Worm (Caenorhabditis elegans) whole organism, mixed stage, embryonic: ENCODE data around the gene cdgs-1.

Source experiments
- M03D4.4 ChIP-seq: sonication (generic microtip); optimal IDR thresholded peaks from 2 replicates; lab custom pipeline; 2017; ENCODE audit warnings: mild to moderate bottlenecking, missing genetic modification characterization, missing compliant biosample characterization
- bed-3 ChIP-seq: fragments of 200-800 bp; sonication (Bioruptor generic); optimal IDR thresholded peaks from 3 replicates; lab custom pipeline; 2018; ENCODE audit warnings: mild to moderate bottlenecking, missing genetic modification characterization, moderate library complexity, missing compliant biosample characterization
- blmp-1 ChIP-seq: fragments of 150-350 bp; optimal IDR thresholded peaks from 2 replicates; lab custom pipeline; 2014; ENCODE audit warnings: missing biosample characterization, missing genetic modification characterization
- ceh-43 ChIP-seq: fragments of 200-800 bp; sonication (Bioruptor generic); optimal IDR thresholded peaks from 2 replicates; lab custom pipeline; 2018; ENCODE audit warnings: mild to moderate bottlenecking, missing genetic modification characterization, moderate library complexity, missing compliant biosample characterization
- ceh-83 ChIP-seq: fragments of 200-800 bp; sonication (Bioruptor generic); optimal IDR thresholded peaks from 2 replicates; lab custom pipeline; 2018; ENCODE audit warnings: mild to moderate bottlenecking, missing genetic modification characterization, missing compliant biosample characterization
- ces-1 ChIP-seq: fragments of 150-350 bp; optimal IDR thresholded peaks from 2 replicates; lab custom pipeline; 2014; ENCODE audit warnings: missing biosample characterization, missing genetic modification reagents, missing genetic modification characterization
- cnd-1 ChIP-seq: fragments of 200-800 bp; sonication (Bioruptor generic); optimal IDR thresholded peaks from 2 replicates; lab custom pipeline; 2018; ENCODE audit warnings: mild to moderate bottlenecking, missing genetic modification characterization, missing compliant biosample characterization
- drap-1 ChIP-seq: fragments of 200-800 bp; sonication (Bioruptor generic); optimal IDR thresholded peaks from 3 replicates; lab custom pipeline; 2018; ENCODE audit warnings: mild to moderate bottlenecking, missing genetic modification characterization, missing compliant biosample characterization
- elt-1 ChIP-seq: sonication (generic microtip); optimal IDR thresholded peaks from 2 replicates; lab custom pipeline; 2017; ENCODE audit warnings: missing genetic modification characterization, mild to moderate bottlenecking, missing compliant biosample characterization, antibody characterized with exemption, moderate library complexity, borderline replicate concordance; ENCODE audit not compliant: insufficient read depth
- elt-3 ChIP-seq: fragments of 150-350 bp; optimal IDR thresholded peaks from 2 replicates; lab custom pipeline; 2014; ENCODE audit warnings: missing biosample characterization, missing genetic modification characterization
- ham-2 ChIP-seq: fragments of 200-800 bp; sonication (Bioruptor generic); optimal IDR thresholded peaks from 2 replicates; lab custom pipeline; 2018; ENCODE audit warnings: mild to moderate bottlenecking, missing genetic modification characterization, missing compliant biosample characterization
- hlh-1 ChIP-seq: fragments of 150-350 bp; optimal IDR thresholded peaks from 2 replicates; lab custom pipeline; 2014; ENCODE audit warnings: missing biosample characterization, missing genetic modification reagents, missing genetic modification characterization
- lin-13 ChIP-seq: fragments of 150-350 bp; optimal IDR thresholded peaks from 2 replicates; lab custom pipeline; 2014; ENCODE audit warnings: missing biosample characterization, missing genetic modification characterization
- lin-32 ChIP-seq: fragments of 200-800 bp; sonication (Bioruptor generic); optimal IDR thresholded peaks from 2 replicates; lab custom pipeline; 2018; ENCODE audit warnings: mild to moderate bottlenecking, missing genetic modification characterization, missing compliant biosample characterization
- mab-5 ChIP-seq: fragments of 150-350 bp; optimal IDR thresholded peaks from 2 replicates; lab custom pipeline; 2014; ENCODE audit warnings: missing biosample characterization, missing genetic modification characterization
- mep-1 ChIP-seq: fragments of 150-350 bp; optimal IDR thresholded peaks from 2 replicates; lab custom pipeline; 2017; ENCODE audit warnings: missing biosample characterization, missing genetic modification reagents, missing genetic modification characterization, inconsistent platforms
- mls-2 ChIP-seq: sonication (generic microtip); optimal IDR thresholded peaks from 2 replicates; lab custom pipeline; 2016; ENCODE audit warnings: mild to moderate bottlenecking, missing genetic modification characterization, moderate library complexity, missing compliant biosample characterization
- nhr-2 ChIP-seq: fragments of 150-350 bp; optimal IDR thresholded peaks from 2 replicates; lab custom pipeline; 2014; ENCODE audit warnings: missing biosample characterization, missing genetic modification characterization
- nhr-28 ChIP-seq: fragments of 150-350 bp; optimal IDR thresholded peaks from 2 replicates; lab custom pipeline; 2014; ENCODE audit warnings: missing biosample characterization, missing genetic modification characterization
- nhr-76 ChIP-seq: sonication (generic microtip); optimal IDR thresholded peaks from 2 replicates; lab custom pipeline; 2017; ENCODE audit warnings: missing biosample characterization, missing genetic modification characterization
- pha-4 ChIP-seq: fragments of 150-350 bp; optimal IDR thresholded peaks from 2 replicates; lab custom pipeline; 2018; ENCODE audit warnings: missing biosample characterization, missing genetic modification reagents, missing genetic modification characterization
- sem-2 ChIP-seq: fragments of 200-800 bp; sonication (Bioruptor generic); optimal IDR thresholded peaks from 2 replicates; lab custom pipeline; 2018; ENCODE audit warnings: mild to moderate bottlenecking, missing genetic modification characterization, missing compliant biosample characterization
- snpc-4 ChIP-seq: fragments of 150-350 bp; optimal IDR thresholded peaks from 2 replicates; lab custom pipeline; 2014; ENCODE audit warnings: missing biosample characterization, missing genetic modification characterization
- sptf-1 ChIP-seq: sonication (generic microtip); optimal IDR thresholded peaks from 2 replicates; lab custom pipeline; 2017; ENCODE audit warnings: mild to moderate bottlenecking, missing genetic modification characterization, moderate library complexity, missing compliant biosample characterization
- tbx-8 ChIP-seq: fragments of 200-800 bp; sonication (Bioruptor generic); optimal IDR thresholded peaks from 2 replicates; lab custom pipeline; 2018; ENCODE audit warnings: mild to moderate bottlenecking, missing genetic modification characterization, moderate library complexity, missing compliant biosample characterization
- unc-120 ChIP-seq: sonication (generic microtip); optimal IDR thresholded peaks from 2 replicates; lab custom pipeline; 2017; ENCODE audit warnings: missing genetic modification characterization, missing compliant biosample characterization; ENCODE audit not compliant: poor library complexity, severe bottlenecking
- unc-39 ChIP-seq: fragments of 150-350 bp; optimal IDR thresholded peaks from 2 replicates; lab custom pipeline; 2014; ENCODE audit warnings: missing biosample characterization, missing genetic modification characterization
- unc-62 ChIP-seq: fragments of 150-350 bp; optimal IDR thresholded peaks from 2 replicates; lab custom pipeline; 2014; ENCODE audit warnings: missing biosample characterization, missing genetic modification reagents, missing genetic modification characterization
- zip-8 ChIP-seq: fragments of 150-350 bp; optimal IDR thresholded peaks from 2 replicates; lab custom pipeline; 2014; ENCODE audit warnings: missing biosample characterization, missing genetic modification characterization
- ztf-11 ChIP-seq: fragments of 150-350 bp; optimal IDR thresholded peaks from 2 replicates; lab custom pipeline; 2014; ENCODE audit warnings: missing biosample characterization, missing genetic modification characterization

Gene cdgs-1

ce11 chrIV:7804740-7805139 lies 10.8 kb downstream of the cdgs-1 start, which contains the start of gene C33H5.2:
Gene C33H5.2 (plus strand): TSS chrIV:7805040.
- no peak for TF ChIP-seq unc-39 (tag; lab: Kevin White, UChicago)
- TF ChIP-seq elt-1 (tag; lab: Kevin White, UChicago), result peak; percentile 64

DNA sequence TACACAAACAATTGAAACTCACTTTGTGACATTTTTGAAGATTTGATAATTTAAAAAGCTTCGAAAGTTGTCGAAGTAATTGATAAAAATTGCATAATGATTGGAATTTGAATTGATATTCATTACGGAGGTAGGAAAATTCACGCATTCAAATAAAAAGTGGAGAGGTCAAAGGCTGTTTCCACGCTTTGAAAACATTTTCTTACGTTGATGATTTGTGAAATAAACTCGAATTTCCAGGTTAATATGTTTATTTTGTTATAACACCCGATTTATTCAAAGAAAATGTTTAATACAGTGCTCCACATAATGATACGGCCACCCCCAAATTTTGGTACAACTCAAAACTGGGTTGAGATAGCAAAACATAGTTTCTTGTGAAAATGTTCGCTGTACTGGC lies 12.3 kb downstream of the cdgs-1 start, which contains the start of gene C33H5.16:
TSS of gene C33H5.16 (minus strand) at position 101 of the 400 bp plus-strand sequence.
- TF ChIP-seq unc-62 (GFP tag; lab: Kevin White, UChicago) (no peak), blmp-1 (no peak), ces-1 (GFP tag; lab: Kevin White, UChicago) (no peak), snpc-4 (no peak), M03D4.4 (tag; lab: Kevin White, UChicago) (no peak), mab-5 (no peak), elt-1 (tag; lab: Kevin White, UChicago) (no peak), cnd-1 (no peak), nhr-76 (tag; lab: Kevin White, UChicago) (no peak), unc-120 (no peak), mep-1 (tag; lab: Kevin White, UChicago) (no peak), sptf-1 (no peak), lin-13 (tag; lab: Kevin White, UChicago) (no peak), ham-2 (GFP tag; lab: Kevin White, UChicago) (no peak), elt-3 (tag; lab: Kevin White, UChicago) (no peak), mls-2 (tag; lab: Kevin White, UChicago) (no peak), ceh-83 (GFP tag; lab: Kevin White, UChicago) (no peak), lin-32 (no peak), nhr-28 (tag; lab: Kevin White, UChicago) (no peak)

DNA sequence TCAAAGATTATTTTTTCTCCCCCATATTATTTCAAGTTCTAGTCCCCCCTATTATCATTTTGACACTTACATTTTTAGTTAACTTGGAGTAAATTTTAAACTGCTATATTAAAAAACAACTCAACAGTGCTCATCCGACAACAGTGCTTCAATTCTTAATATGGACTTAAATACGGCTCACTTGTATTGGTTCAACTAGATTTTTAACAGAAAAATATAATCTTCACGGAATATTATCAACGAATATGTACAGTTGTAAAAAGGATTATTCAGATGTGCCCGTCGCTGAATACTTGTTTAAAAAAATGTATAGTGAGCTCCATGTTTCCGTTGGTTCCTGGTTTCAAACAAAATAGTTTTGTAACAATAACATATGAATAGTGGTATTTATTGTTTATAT lies 15.2 kb downstream of the cdgs-1 start:
- TF ChIP-seq ceh-43 (GFP tag; lab: Kevin White, UChicago) (no peak), lin-13 (tag; lab: Kevin White, UChicago) (no peak), drap-1 (no peak), mab-5 (no peak), nhr-28 (tag; lab: Kevin White, UChicago) (no peak), zip-8 (tag; lab: Kevin White, UChicago) (no peak), ham-2 (GFP tag; lab: Kevin White, UChicago) (no peak), unc-62 (GFP tag; lab: Kevin White, UChicago) (no peak), bed-3 (GFP tag; lab: Kevin White, UChicago) (no peak), mep-1 (tag; lab: Kevin White, UChicago) (no peak), unc-120 (no peak), elt-1 (tag; lab: Kevin White, UChicago) (no peak), pha-4 (tag; lab: Kevin White, UChicago) (no peak), M03D4.4 (tag; lab: Kevin White, UChicago) (no peak), tbx-8 (GFP tag; lab: Kevin White, UChicago) (no peak)
- TF ChIP-seq, all 35 proteins: peak for 0

- TF ChIP-seq tbx-8 (GFP tag; lab: Kevin White, UChicago) (no peak), mep-1 (tag; lab: Kevin White, UChicago) (no peak), ztf-11 (tag; lab: Kevin White, UChicago) (no peak), elt-1 (tag; lab: Kevin White, UChicago) (no peak), sem-2 (GFP tag; lab: Kevin White, UChicago) (no peak), snpc-4 (no peak), drap-1 (no peak), ces-1 (GFP tag; lab: Kevin White, UChicago) (no peak), nhr-2 (tag; lab: Kevin White, UChicago) (no peak), lin-32 (no peak), unc-39 (tag; lab: Kevin White, UChicago) (no peak), hlh-1 (tag; lab: Kevin White, UChicago) (no peak)
- TF ChIP-seq, all 35 proteins: peak for 0
Observed at ce11 chrIV:7796432-7797113, 19.0 kb downstream of the cdgs-1 start, which contains the start of gene sgo-1. Gene sgo-1 (minus strand): TSS chrIV:7796482.

ce11 chrIV:7794709-7795108 lies 20.8 kb downstream of the cdgs-1 start, which contains the start of gene ntp-1:
Gene ntp-1 (minus strand): TSS chrIV:7794809.
- TF ChIP-seq pha-4 (tag; lab: Kevin White, UChicago) (no peak), mls-2 (tag; lab: Kevin White, UChicago) (no peak), sem-2 (GFP tag; lab: Kevin White, UChicago) (no peak), zip-8 (tag; lab: Kevin White, UChicago) (no peak), ztf-11 (tag; lab: Kevin White, UChicago) (no peak), ces-1 (GFP tag; lab: Kevin White, UChicago) (no peak)
- TF ChIP-seq, all 35 proteins: peak for 0
